Fruit fly (Drosophila melanogaster): ENCODE results near the gene Mgat2.

Gene Mgat2

DNA sequence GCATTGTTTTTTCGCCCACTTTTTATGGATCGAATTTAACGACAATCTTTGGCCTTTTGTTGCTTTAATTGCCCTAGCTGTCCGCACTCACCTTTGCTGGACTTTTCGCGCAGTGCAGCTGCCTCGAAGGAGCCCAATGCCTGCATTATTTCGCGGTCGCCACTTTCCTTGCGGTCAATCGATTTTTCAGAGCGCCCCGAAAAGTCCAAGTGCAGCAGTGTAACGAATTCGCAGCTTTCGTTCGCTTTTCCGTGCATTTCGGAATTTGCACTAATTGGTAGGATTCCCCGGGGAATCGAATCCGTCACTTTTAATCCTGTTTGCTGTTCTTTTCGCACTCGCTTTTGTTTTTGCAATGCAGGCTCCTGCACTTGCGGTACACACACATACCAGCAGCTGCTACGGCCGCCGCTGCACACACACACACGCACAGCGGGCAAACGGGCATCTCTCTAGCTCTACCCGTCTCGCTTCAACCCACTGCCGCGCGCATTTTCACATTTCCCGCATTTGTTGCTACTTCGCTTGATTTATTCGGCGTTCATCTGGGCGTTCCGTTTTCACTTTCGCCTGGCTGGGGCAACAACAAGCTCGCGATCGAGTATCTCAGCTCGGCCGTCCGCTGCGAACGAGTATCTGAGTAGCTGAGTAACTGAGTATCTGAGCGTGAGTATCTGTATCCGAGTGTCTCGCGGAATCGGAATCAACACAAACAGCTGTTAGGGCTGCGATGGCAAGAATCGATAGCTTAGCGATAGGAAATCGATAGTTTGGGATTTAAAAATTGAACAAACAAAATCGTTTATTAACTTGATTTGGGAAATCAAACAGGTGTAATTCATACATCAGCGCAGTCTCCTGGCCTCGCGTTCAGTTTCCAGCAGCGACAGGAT lies at the start of gene Mgat2:
Gene Mgat2, minus strand, starts transcription at position 663 of the 893 bp plus-strand sequence.
- TF ChIP-seq noc (tag; optimal IDR thresholded peaks at IDR 0.05), result no peak

DNA sequence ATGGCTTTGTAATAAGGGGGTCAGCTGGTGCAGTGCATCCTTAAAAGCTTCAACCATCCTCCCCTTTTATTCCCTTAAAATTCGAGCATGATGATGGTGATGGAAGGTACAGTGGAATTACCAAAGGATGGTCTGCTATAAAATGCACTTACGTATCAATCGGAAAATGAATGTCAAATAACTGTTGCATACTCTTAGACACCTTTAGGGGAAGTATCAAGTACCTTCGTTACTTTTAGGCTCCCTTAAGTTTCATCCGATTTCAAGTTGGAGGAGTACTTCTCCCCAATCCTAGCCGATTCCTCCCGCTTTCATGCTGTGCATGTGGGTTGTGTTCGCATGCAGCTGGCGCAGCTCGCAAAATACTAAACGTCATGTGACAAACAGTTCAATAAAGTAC lies 48.2 kb upstream of the Mgat2 start:
- no peak for TF ChIP-seq noc (tag; optimal IDR thresholded peaks at IDR 0.05)

DNA sequence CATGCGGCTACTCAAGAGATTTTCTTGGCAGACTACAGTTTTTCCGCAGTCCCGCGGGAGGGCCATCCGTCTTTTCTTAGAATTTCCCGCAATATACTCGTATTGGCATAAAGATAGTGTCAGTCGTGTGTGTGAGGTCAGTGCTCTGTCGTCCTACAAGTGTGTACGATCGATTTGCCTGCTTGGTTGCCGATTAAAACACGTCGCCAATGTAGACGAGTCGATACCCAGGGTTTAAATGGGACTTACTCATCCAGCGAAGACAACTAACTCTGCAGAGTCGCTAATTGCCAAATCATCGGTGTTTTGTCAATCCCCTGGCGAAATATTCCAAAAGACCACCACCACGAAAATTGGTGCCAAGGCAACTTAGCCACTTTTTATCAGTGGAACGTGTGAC lies 44.0 kb upstream of the Mgat2 start:
- no peak for TF ChIP-seq noc (tag; optimal IDR thresholded peaks at IDR 0.05)

DNA sequence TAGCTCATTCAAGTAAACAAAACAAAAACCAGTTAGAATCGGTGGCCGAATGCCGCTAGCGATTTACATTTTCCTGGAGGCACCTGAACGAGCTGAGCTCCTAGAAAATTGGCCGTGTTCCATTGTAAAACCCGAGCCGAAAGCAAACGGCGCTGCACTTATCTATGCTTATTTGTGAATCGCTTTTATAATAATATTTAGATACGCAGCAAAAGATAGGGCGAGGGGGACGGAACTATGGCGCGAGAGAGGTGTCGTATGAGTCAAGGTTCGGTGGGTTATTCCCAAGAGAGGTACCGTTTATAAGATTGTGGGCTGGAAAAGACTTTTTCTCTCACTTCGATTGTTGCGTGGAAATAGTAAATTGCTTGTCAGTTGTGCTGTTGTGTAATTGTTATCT lies 41.7 kb upstream of the Mgat2 start:
- TF ChIP-seq noc (tag; optimal IDR thresholded peaks at IDR 0.05), result no peak

dm6 chr3R:30062543-30062942 lies 40.5 kb upstream of the Mgat2 start:
- TF ChIP-seq noc (tag; optimal IDR thresholded peaks at IDR 0.05), result peak; percentile 65

dm6 chr3R:30061980-30062379 lies 40.0 kb upstream of the Mgat2 start:
- no peak for TF ChIP-seq noc (tag; optimal IDR thresholded peaks at IDR 0.05)

- peak; percentile 56 for TF ChIP-seq noc (tag; optimal IDR thresholded peaks at IDR 0.05)
Observed at dm6 chr3R:30061154-30061482, 39.1 kb upstream of the Mgat2 start.

DNA sequence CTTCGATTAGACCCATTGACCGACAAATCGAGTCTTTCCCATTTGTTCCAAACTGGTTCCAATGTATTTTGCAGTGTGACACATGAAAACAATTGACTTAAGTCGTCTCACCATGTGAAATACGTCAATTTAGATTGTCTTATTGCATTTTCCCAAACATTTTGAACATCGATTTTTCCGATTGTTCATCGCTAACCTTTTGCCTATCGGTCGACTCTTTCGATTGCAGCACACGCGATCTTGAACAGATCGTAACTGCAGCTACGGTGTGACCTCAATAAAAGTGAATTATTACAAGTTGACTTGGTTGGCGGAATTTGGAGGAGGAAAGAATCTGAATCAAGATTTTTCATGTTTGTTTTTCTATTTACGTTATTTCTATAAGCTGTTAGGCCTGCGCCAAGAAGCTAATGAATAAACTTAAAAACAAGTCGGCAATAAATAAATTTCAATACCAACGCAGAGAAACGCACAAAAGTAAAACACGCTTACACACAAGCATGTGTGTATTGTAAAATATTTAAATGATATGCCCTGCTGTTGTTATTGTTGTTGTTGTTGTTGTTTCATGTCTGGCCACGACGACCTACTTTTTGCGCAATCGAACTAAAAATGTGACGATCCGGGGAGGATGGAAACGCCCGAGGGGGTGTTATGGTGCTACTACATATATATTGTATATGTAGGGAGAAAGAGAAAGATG lies 38.6 kb upstream of the Mgat2 start:
- no peak for TF ChIP-seq noc (tag; optimal IDR thresholded peaks at IDR 0.05)

DNA sequence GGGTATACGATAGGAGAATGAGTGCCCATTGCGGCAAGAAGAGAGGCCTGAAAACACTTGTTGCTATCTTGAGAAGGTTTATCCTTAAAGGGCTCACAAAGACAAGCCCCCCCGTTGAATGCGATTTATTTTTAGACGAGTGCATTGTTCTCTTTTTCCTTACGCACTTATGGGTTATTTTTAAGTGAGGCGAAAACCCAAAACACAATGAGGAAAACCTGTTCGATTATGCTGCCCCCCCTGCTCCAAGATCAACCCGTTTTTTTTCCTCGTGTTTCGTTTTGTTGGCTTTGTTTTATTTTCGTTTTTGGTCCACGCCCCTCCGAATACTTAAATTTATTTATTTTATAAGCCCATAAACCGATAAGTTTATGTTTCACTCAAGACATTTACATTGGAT lies 37.9 kb upstream of the Mgat2 start:
- no peak for TF ChIP-seq noc (tag; optimal IDR thresholded peaks at IDR 0.05)

- no peak for TF ChIP-seq noc (tag; optimal IDR thresholded peaks at IDR 0.05)
Observed at dm6 chr3R:30058057-30058868, 36.2 kb upstream of the Mgat2 start, which contains the start of gene sima. Gene sima (plus strand): TSS chr3R:30058311.

dm6 chr3R:30056592-30057135 lies 34.6 kb upstream of the Mgat2 start, which contains the start of the genes CG7950 and Rpp14a:
Gene CG7950 (plus strand): TSS chr3R:30056859.
Gene Rpp14a (plus strand): TSS chr3R:30056859.
- TF ChIP-seq noc (tag; optimal IDR thresholded peaks at IDR 0.05), result peak; percentile 69

DNA sequence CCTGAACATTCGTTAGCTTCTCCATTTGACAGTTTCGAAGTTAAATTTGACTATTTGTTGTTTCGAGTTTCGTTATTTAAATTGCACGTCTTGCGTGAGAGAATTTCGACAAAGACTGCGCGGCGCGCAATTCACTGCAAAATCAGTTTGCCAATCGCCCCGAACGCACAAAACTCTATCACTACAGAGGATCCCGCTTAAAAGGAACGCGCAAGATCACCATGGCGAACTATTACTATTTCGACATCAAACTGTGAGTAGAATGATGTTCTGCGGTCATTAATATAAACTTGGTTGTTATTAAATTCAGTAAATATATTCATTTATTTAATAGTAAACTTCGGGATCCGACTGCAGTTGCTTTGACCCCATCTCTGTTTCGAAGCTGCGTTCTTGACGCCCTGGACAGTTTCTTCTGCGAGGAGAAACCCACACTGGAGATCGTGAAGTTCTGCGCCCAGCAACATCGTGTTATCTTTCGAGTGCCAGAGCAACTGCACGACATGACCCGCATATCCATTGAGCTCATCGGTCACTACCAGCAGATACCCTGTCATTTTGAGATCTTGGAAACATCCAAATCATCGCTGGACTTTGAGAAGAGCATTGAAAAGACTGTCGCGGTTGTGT lies 34.0 kb upstream of the Mgat2 start, which contains the start of the genes Rpp14b and spn-A:
Gene Rpp14b, plus strand, starts transcription at position 43 of the 630 bp plus-strand sequence.
Gene spn-A, minus strand, starts transcription at position 123 of the 630 bp plus-strand sequence.
- no peak for TF ChIP-seq noc (tag; optimal IDR thresholded peaks at IDR 0.05)

DNA sequence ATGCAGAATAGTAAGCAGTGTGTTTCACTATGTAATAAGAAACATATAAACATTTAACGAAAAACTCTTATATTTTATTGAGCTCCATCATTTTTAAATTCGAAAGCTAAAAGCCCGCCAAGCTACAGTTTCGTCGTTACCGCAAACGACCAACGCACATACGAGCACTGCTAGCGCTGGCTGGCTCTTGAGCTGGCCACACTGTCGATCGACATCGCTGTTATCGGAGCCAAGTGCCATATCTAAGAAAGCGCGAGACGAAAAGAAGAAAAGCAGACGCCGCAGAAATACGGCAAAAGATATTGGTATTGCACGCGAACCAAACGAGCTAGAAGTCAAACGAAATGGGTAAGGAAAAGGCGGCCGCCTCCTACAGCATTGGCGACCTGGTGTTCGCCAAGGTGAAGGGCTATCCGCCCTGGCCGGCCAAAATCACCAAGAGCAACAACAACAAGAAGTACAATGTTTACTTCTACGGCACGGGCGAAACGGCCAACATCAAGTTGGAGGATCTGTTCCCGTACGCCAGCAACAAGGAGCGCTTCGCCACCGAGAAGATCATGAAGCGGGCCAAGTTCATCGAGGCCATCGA lies 30.5 kb upstream of the Mgat2 start, which contains the start of gene Jasper:
Gene Jasper, plus strand, starts transcription at position 60 of the 592 bp plus-strand sequence.
- no peak for TF ChIP-seq noc (tag; optimal IDR thresholded peaks at IDR 0.05)

DNA sequence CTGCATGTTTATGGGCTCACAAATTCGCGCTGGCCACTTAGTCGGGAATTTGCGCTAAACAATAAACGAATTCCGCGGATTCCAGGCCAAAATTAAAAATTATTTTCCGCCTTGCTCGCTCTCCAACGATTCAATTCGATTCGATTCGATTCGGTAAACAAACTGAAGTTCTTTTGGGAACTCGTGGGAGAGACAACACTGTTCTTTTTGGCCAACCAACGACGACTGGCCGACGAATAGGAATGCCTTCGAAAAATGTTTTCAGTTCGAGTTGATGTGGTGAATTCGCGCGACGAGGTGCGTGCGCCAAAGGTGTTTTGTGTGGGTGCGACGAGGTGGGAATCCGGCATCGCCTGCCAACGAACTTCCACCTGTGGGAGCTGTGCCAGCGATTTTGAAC lies 29.9 kb upstream of the Mgat2 start, which contains the start of gene CG15528:
Gene CG15528, minus strand, starts transcription at position 180 of the 400 bp plus-strand sequence.
- TF ChIP-seq noc (tag; optimal IDR thresholded peaks at IDR 0.05), result no peak
